Fruit fly (Drosophila melanogaster) whole organism, adult: ENCODE measurements around the gene RhoGAP102A.
"Not testable (repeated sequence)": the region's sequence is repeated elsewhere in the genome, so short reads cannot be mapped to it uniquely, and the experiment has no call there.

Experiments used
- CG11617 ChIP-seq: fragments of 200-800 bp; sonication (Bioruptor generic); optimal IDR thresholded peaks from 2 replicates; lab custom pipeline; 2017; ENCODE audit warnings: mild to moderate bottlenecking, missing biosample characterization, missing genetic modification reagents, missing genetic modification characterization
- CG12768 ChIP-seq: fragments of 200-800 bp; sonication (Bioruptor generic); optimal IDR thresholded peaks from 2 replicates; lab custom pipeline; 2017; ENCODE audit warnings: missing biosample characterization, missing genetic modification characterization, mild to moderate bottlenecking, moderate library complexity, missing genetic modification reagents
- CG14711 ChIP-seq: fragments of 200-800 bp; sonication (Bioruptor generic); optimal IDR thresholded peaks from 2 replicates; lab custom pipeline; 2018; ENCODE audit warnings: missing biosample characterization, mild to moderate bottlenecking, missing genetic modification characterization, moderate library complexity
- CG1620 ChIP-seq: fragments of 200-800 bp; sonication (Bioruptor generic); optimal IDR thresholded peaks from 2 replicates; lab custom pipeline; 2016; ENCODE audit warnings: missing biosample characterization, missing genetic modification characterization
- CG33017 ChIP-seq: fragments of 200-800 bp; sonication (Bioruptor generic); optimal IDR thresholded peaks from 2 replicates; lab custom pipeline; 2018; ENCODE audit warnings: missing biosample characterization, mild to moderate bottlenecking, missing genetic modification characterization, moderate library complexity
- CG5204 ChIP-seq: fragments of 200-800 bp; sonication (Bioruptor generic); optimal IDR thresholded peaks from 2 replicates; lab custom pipeline; 2016; ENCODE audit warnings: missing biosample characterization, missing genetic modification characterization
- CG7045 ChIP-seq: fragments of 200-800 bp; sonication (Bioruptor generic); optimal IDR thresholded peaks from 2 replicates; lab custom pipeline; 2017; ENCODE audit warnings: missing biosample characterization, mild to moderate bottlenecking, missing genetic modification characterization
- CG7101 ChIP-seq: fragments of 200-800 bp; sonication (Bioruptor generic); optimal IDR thresholded peaks from 2 replicates; lab custom pipeline; 2018; ENCODE audit warnings: missing biosample characterization, mild to moderate bottlenecking, missing genetic modification characterization, moderate library complexity
- Clk ChIP-seq: fragments of 200-800 bp; sonication (Bioruptor generic); optimal IDR thresholded peaks from 2 replicates; lab custom pipeline; 2017; ENCODE audit warnings: missing biosample characterization, missing genetic modification characterization
- Crg-1 ChIP-seq: fragments of 200-800 bp; sonication (Bioruptor generic); optimal IDR thresholded peaks from 2 replicates; lab custom pipeline; 2016; ENCODE audit warnings: missing biosample characterization, missing genetic modification characterization
- Hr96 ChIP-seq: fragments of 200-800 bp; sonication (Bioruptor generic); optimal IDR thresholded peaks from 2 replicates; lab custom pipeline; 2016; ENCODE audit warnings: missing biosample characterization, missing genetic modification characterization
- Mnt ChIP-seq: fragments of 200-800 bp; sonication (Bioruptor generic); optimal IDR thresholded peaks from 2 replicates; lab custom pipeline; 2016; ENCODE audit warnings: missing biosample characterization, mild to moderate bottlenecking, missing genetic modification characterization
- bab1 ChIP-seq: fragments of 200-800 bp; sonication (Bioruptor generic); optimal IDR thresholded peaks from 3 replicates; lab custom pipeline; 2019; ENCODE audit warnings: missing biosample characterization, mild to moderate bottlenecking, missing genetic modification characterization, moderate library complexity
- cic ChIP-seq: fragments of 200-800 bp; sonication (Bioruptor generic); optimal IDR thresholded peaks from 2 replicates; lab custom pipeline; 2017; ENCODE audit warnings: missing biosample characterization, mild to moderate bottlenecking, missing genetic modification characterization, moderate library complexity
- cnc ChIP-seq, 2 experiments: fragments of >200 bp; optimal IDR thresholded peaks; 2 replicates each; lab custom pipeline; 2017
- kay ChIP-seq: fragments of 200-800 bp; sonication (Bioruptor generic); peaks from one replicate; lab custom pipeline; 2016; ENCODE audit warnings: missing biosample characterization, missing genetic modification characterization, borderline replicate concordance
- ovo ChIP-seq: fragments of 200-800 bp; sonication (Bioruptor generic); optimal IDR thresholded peaks from 2 replicates; lab custom pipeline; 2016; ENCODE audit warnings: missing biosample characterization, missing genetic modification characterization
- pad ChIP-seq: fragments of 200-800 bp; sonication (Bioruptor generic); optimal IDR thresholded peaks from 3 replicates; lab custom pipeline; 2017; ENCODE audit warnings: missing biosample characterization, missing genetic modification characterization, mild to moderate bottlenecking, moderate library complexity, missing genetic modification reagents
- tj ChIP-seq: fragments of 200-800 bp; sonication (Bioruptor generic); optimal IDR thresholded peaks from 3 replicates; lab custom pipeline; 2017; ENCODE audit warnings: missing biosample characterization, mild to moderate bottlenecking, missing genetic modification characterization, moderate library complexity
- toe ChIP-seq: fragments of 200-800 bp; sonication (Bioruptor generic); optimal IDR thresholded peaks from 2 replicates; lab custom pipeline; 2016; ENCODE audit warnings: missing biosample characterization, missing genetic modification characterization

The RhoGAP102A gene

DNA sequence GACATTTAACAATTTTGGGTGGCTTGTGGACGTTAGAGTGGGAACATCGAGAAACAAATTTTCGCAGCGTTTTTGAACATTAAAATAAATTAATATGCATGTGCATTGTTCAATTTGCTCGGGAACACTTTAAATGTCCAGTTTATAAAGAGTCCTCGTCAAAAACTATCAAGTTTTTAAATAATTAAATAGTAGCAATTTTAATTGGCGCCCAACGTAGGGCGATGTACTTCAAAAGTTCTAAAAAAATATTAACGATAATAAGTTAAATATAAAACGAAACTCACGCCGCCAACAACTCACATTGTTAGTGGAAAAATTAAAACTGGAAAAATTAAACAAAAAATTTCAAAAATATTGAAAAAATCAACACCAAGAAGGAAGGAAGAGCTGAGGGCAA lies 37.6 kb downstream of the RhoGAP102A start:
- TF ChIP-seq toe (GFP tag; lab: Kevin White, UChicago) (no peak), kay (GFP tag; lab: Kevin White, UChicago) (peak; percentile 91), CG5204 (GFP tag; lab: Kevin White, UChicago) (no peak), tj (no peak)

- TF ChIP-seq CG11617 (GFP tag; lab: Kevin White, UChicago) (no peak), toe (GFP tag; lab: Kevin White, UChicago) (no peak), Clk (GFP tag; lab: Kevin White, UChicago) (no peak), Hr96 (GFP tag; lab: Kevin White, UChicago) (no peak), bab1 (GFP tag; lab: Kevin White, UChicago) (no peak), CG7045 (GFP tag; lab: Kevin White, UChicago) (no peak), CG7101 (tag; lab: Kevin White, UChicago) (no peak), tj (no peak), CG1620 (GFP tag; lab: Kevin White, UChicago) (no peak), Mnt (no peak), ovo (GFP tag; lab: Kevin White, UChicago) (no peak)
Observed at dm6 chr4:305697-306096, 50.9 kb downstream of the RhoGAP102A start.

DNA sequence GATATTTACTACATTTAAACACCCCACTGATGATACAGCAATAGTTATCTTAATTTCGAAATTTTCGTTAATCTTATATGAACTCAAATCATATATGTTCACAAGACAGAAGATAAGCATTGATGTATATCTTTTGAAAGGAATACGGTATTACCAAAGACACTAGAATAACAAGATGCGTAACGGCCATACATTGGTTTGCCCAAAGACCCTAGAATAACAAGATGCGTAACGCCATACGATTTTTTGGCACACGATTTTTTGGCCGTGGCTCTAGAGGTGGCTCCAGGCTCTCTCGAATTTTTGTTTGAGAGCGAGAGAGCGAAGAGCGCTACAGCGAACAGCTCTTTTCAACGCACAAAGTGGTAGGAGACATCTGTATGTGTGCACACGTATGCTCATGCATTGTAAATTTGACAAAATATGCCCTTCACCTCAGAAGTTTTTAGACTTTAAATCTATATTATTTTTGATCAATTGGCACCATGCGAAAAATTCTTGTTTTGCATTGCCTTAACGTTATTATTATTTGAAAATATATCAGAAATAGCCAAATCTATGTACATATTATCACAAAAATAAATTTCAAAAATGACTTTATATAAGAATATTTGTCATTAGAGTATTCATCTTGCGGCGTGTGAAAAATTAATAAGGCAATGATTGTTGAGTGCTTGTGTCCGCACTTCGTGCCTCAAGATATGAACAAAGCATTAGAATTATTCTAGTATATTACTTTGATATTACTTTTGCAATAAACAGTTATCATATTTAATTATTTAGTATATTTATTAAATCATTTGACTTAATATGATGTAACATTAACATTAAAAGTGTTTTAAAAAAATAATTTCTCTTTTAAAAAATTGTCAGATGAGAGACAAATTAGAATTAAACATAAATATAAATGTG lies 51.9 kb downstream of the RhoGAP102A start, which contains the start of gene Syt7:
Gene Syt7 (minus strand): TSS at position 51 of the 912 bp plus-strand sequence.
- TF ChIP-seq CG5204 (GFP tag; lab: Kevin White, UChicago); CG14711 (tag; lab: Kevin White, UChicago); CG7045 (GFP tag; lab: Kevin White, UChicago): not testable (repeated sequence)

- TF ChIP-seq CG7101 (tag; lab: Kevin White, UChicago) (peak; percentile 42), pad (GFP tag; lab: Kevin White, UChicago) (no peak), CG14711 (tag; lab: Kevin White, UChicago) (no peak), kay (GFP tag; lab: Kevin White, UChicago) (peak; percentile 92), CG33017 (tag; lab: Kevin White, UChicago) (no peak), cnc (optimal IDR thresholded peaks at IDR 0.05; lab: Kevin White, UChicago) (no peak), Clk (GFP tag; lab: Kevin White, UChicago) (no peak), CG12768 (GFP tag; lab: Kevin White, UChicago) (peak; percentile 6), CG5204 (GFP tag; lab: Kevin White, UChicago) (no peak), Hr96 (GFP tag; lab: Kevin White, UChicago) (no peak), bab1 (GFP tag; lab: Kevin White, UChicago) (peak; percentile 76), Mnt (peak; percentile 23), Crg-1 (GFP tag; lab: Kevin White, UChicago) (no peak), CG1620 (GFP tag; lab: Kevin White, UChicago) (peak; percentile 23), CG7045 (GFP tag; lab: Kevin White, UChicago) (no peak), cic (GFP tag; lab: Kevin White, UChicago) (no peak)
Observed at dm6 chr4:307931-308330, 53.1 kb downstream of the RhoGAP102A start, which contains the start of gene Rad23. Rad23 (plus strand) TSS chr4:308093.

DNA sequence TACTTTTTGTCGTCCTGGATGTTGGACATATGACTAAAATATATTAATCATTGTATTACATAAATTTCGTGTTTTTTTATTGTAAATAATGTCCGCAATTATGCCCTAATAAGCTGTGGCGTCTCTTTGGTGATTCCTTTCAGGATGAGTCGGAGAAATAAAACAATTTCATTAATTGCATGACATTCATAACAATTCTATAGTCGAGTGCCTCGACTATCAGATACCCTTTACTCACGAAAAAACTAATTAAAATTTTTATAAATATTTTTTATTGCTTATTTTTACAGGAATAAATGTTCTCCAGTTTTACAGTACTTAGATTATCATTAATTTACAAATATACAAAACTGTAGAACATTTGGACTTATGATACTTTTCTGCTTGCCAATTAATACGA lies 55.9 kb downstream of the RhoGAP102A start:
- TF ChIP-seq Mnt (no peak), CG1620 (GFP tag; lab: Kevin White, UChicago) (no peak), pad (GFP tag; lab: Kevin White, UChicago) (no peak), tj (no peak), cnc (optimal IDR thresholded peaks at IDR 0.05; lab: Kevin White, UChicago) (no peak), CG33017 (tag; lab: Kevin White, UChicago) (no peak), Hr96 (GFP tag; lab: Kevin White, UChicago) (no peak), ovo (GFP tag; lab: Kevin White, UChicago) (no peak), Crg-1 (GFP tag; lab: Kevin White, UChicago) (no peak)

DNA sequence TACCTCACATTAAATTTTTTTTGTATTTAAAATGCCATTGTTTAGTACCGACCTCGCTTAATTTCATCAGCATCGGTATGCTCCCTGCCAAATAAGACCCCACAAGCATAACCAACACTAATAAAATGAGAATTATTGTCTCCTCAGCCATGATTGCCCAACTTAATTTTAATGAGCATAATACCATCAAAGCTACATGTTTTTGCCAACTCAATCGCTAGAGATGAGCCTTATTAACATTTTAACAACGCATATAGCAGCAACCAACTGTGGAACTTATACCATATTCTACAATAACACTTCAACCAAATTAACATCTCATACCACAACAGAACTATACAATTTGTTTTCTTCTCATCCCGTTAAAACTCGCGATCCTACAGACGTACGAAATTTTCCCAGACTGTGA lies 58.9 kb downstream of the RhoGAP102A start, which contains the start of gene Zip102B:
Gene Zip102B (minus strand): TSS at position 392 of the 409 bp plus-strand sequence.
- TF ChIP-seq CG5204 (GFP tag; lab: Kevin White, UChicago) (no peak), CG1620 (GFP tag; lab: Kevin White, UChicago) (no peak), CG14711 (tag; lab: Kevin White, UChicago) (peak; percentile 9), CG11617 (GFP tag; lab: Kevin White, UChicago) (peak; percentile 9), kay (GFP tag; lab: Kevin White, UChicago) (peak; percentile 65), bab1 (GFP tag; lab: Kevin White, UChicago) (peak; percentile 38)
